Fruit fly (Drosophila melanogaster) whole organism, wandering third instar larva: ENCODE measurements around the gene Ak3.

ENCODE experiments used
- psq ChIP-seq: fragments of 200-800 bp; sonication (Bioruptor generic); optimal IDR thresholded peaks from 3 replicates; lab custom pipeline; 2017; ENCODE audit warnings: missing biosample characterization, mild to moderate bottlenecking, missing genetic modification characterization, moderate library complexity
- sage ChIP-seq: fragments of 200-800 bp; sonication (Bioruptor generic); optimal IDR thresholded peaks from 2 replicates; lab custom pipeline; 2016; ENCODE audit warnings: missing biosample characterization, mild to moderate bottlenecking, missing genetic modification characterization

DNA sequence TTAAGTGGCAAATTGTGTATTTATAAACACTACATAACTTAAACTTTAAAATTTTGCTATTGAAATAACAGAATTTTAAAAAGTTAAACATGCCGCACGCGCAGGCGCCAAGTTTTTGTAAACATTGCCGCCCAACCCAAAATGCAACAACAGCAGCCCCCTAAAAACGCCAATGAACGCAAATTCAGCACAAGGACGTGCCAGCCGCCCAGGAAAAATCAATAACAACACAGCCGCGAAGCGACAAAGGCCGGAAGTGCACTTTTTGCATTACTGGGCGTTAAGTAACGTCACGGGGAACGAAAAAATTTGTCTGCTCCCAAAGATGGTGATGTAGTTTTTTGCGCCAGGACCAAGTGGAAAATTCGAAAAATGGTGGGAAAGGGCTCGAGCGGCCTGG lies 16.6 kb downstream of the Ak3 start, which contains the start of gene CG4596:
- TF ChIP-seq psq (no peak), sage (no peak)
